Worm (Caenorhabditis elegans): Measurements from ENCODE around the gene fbxa-120.

fbxa-120 gene

ce11 chrX:17327226-17327625 lies 24.7 kb downstream of the fbxa-120 start:
- TF ChIP-seq unc-55 (GFP tag; optimal IDR thresholded peaks at IDR 0.05): no peak

- TF ChIP-seq pag-3 (tag; optimal IDR thresholded peaks at IDR 0.05; ENCODE audit: borderline replicate concordance): no peak
- TF ChIP-seq ceh-9 (tag; optimal IDR thresholded peaks at IDR 0.05): no peak
- TF ChIP-seq sdc-2 (tag; optimal IDR thresholded peaks at IDR 0.05): no peak
- no peak for TF ChIP-seq nfya-1 (tag; optimal IDR thresholded peaks at IDR 0.05)
- no peak for TF ChIP-seq hlh-13 (GFP tag; optimal IDR thresholded peaks at IDR 0.05)
- TF ChIP-seq hlh-8 (tag; optimal IDR thresholded peaks at IDR 0.05): no peak
- no peak for TF ChIP-seq tbx-2 (tag; optimal IDR thresholded peaks at IDR 0.05)
- TF ChIP-seq dmd-4 (tag; optimal IDR thresholded peaks at IDR 0.05; ENCODE audit: borderline replicate concordance): no peak
- no peak for TF ChIP-seq ceh-22 (tag; optimal IDR thresholded peaks at IDR 0.05)
- no peak for TF ChIP-seq ceh-6 (GFP tag; optimal IDR thresholded peaks at IDR 0.05)
- TF ChIP-seq zip-5 (tag; optimal IDR thresholded peaks at IDR 0.05): no peak
- no peak for TF ChIP-seq rnt-1 (tag; optimal IDR thresholded peaks at IDR 0.05)
- TF ChIP-seq unc-55 (GFP tag; optimal IDR thresholded peaks at IDR 0.05): no peak
- TF ChIP-seq nhr-11 (tag; optimal IDR thresholded peaks at IDR 0.05): no peak
Observed at ce11 chrX:17329075-17329474, 26.6 kb downstream of the fbxa-120 start.

ce11 chrX:17330574-17330973 lies 28.1 kb downstream of the fbxa-120 start:
- TF ChIP-seq F13H6.1 (tag; optimal IDR thresholded peaks at IDR 0.05): no peak
- no peak for TF ChIP-seq pat-9 (tag; optimal IDR thresholded peaks at IDR 0.05)
- peak; percentile 26 for TF ChIP-seq ref-2 (tag; optimal IDR thresholded peaks at IDR 0.05)
- TF ChIP-seq elt-2 (tag; optimal IDR thresholded peaks at IDR 0.05): peak; percentile 53
- TF ChIP-seq pha-2 (tag; optimal IDR thresholded peaks at IDR 0.05): peak; percentile 4

- no peak for TF ChIP-seq elt-2 (tag; optimal IDR thresholded peaks at IDR 0.05)
- TF ChIP-seq dve-1 (tag; optimal IDR thresholded peaks at IDR 0.05): no peak
- no peak for TF ChIP-seq T23F11.4 (GFP tag; optimal IDR thresholded peaks at IDR 0.05)
- TF ChIP-seq fkh-10 (GFP tag; optimal IDR thresholded peaks at IDR 0.05): no peak
- no peak for TF ChIP-seq zip-5 (tag; optimal IDR thresholded peaks at IDR 0.05)
- no peak for TF ChIP-seq tbx-2 (tag; optimal IDR thresholded peaks at IDR 0.05)
- TF ChIP-seq ttx-3 (tag; optimal IDR thresholded peaks at IDR 0.05): no peak
Observed at ce11 chrX:17333752-17334151, 31.2 kb downstream of the fbxa-120 start, which contains the start of gene C53C11.5. C53C11.5 (plus strand) TSS chrX:17334052.

ce11 chrX:17336354-17336753 lies 33.8 kb downstream of the fbxa-120 start, which contains the start of gene C53C11.2:
C53C11.2 (plus strand) TSS chrX:17336637.
- TF ChIP-seq tbx-7 (tag; optimal IDR thresholded peaks at IDR 0.05): no peak
- peak; percentile 81 for TF ChIP-seq elt-2 (tag; optimal IDR thresholded peaks at IDR 0.05)
- TF ChIP-seq C08G9.2 (tag; optimal IDR thresholded peaks at IDR 0.05): no peak

ce11 chrX:17338944-17339343 lies 36.4 kb downstream of the fbxa-120 start:
- TF ChIP-seq npax-4 (tag; optimal IDR thresholded peaks at IDR 0.05) (no peak), lim-6 (tag; optimal IDR thresholded peaks at IDR 0.05) (no peak), ceh-24 (tag; optimal IDR thresholded peaks at IDR 0.05) (no peak), eyg-1 (tag; optimal IDR thresholded peaks at IDR 0.05) (no peak), ceh-14 (tag; optimal IDR thresholded peaks at IDR 0.05) (no peak), elt-4 (tag; optimal IDR thresholded peaks at IDR 0.05) (no peak), K09A11.1 (tag; optimal IDR thresholded peaks at IDR 0.05; ENCODE audit: insufficient read depth) (no peak), ceh-22 (tag; optimal IDR thresholded peaks at IDR 0.05) (no peak), Y22D7AL.16 (tag; optimal IDR thresholded peaks at IDR 0.05) (no peak), ref-2 (tag; optimal IDR thresholded peaks at IDR 0.05) (no peak), mec-3 (tag; optimal IDR thresholded peaks at IDR 0.05; ENCODE audit: borderline replicate concordance) (no peak)

Measured in whole organism, late embryonic.